Worm (Caenorhabditis elegans): ENCODE data around the gene madf-11.

- TF ChIP-seq him-1 (tag; optimal IDR thresholded peaks at IDR 0.05) = no peak
- TF ChIP-seq W03F9.2 (tag; optimal IDR thresholded peaks at IDR 0.05) = no peak
These were observed 22.2 kb downstream of the madf-11 start, which contains the start of gene F56D2.5 for ce11 chrIII:5581049-5581448.
